Worm (Caenorhabditis elegans): ENCODE results near the gene ZC443.3.

ZC443.3 gene

ce11 chrV:12790188-12790587, 23.7 kb downstream of the ZC443.3 start, which contains the start of gene srbc-43:
Gene srbc-43, minus strand, starts transcription at chrV:12790518.
- TF ChIP-seq klf-2 (GFP tag; conservative IDR thresholded peaks at IDR 0.05) (no peak), T22C8.4 (GFP tag; IDR thresholded peaks at IDR 0.05) (no peak), ztf-23 (GFP tag; IDR thresholded peaks at IDR 0.05) (no peak), med-1 (GFP tag; optimal IDR thresholded peaks at IDR 0.05; ENCODE audit: insufficient read depth) (no peak), tab-1 (GFP tag; IDR thresholded peaks at IDR 0.05) (no peak), ref-1 (GFP tag; conservative IDR thresholded peaks at IDR 0.05) (no peak), ztf-29 (GFP tag; IDR thresholded peaks at IDR 0.05) (no peak), flt-1 (GFP tag; IDR thresholded peaks at IDR 0.05) (no peak), cog-1 (tag; optimal IDR thresholded peaks at IDR 0.05) (no peak)

ce11 chrV:12788451-12788850, 25.5 kb downstream of the ZC443.3 start, which contains the start of gene srbc-44:
Gene srbc-44, minus strand, starts transcription at chrV:12788551.
- no peak for TF ChIP-seq cog-1 (tag; optimal IDR thresholded peaks at IDR 0.05)
- TF ChIP-seq ref-1 (GFP tag; conservative IDR thresholded peaks at IDR 0.05) = no peak

- TF ChIP-seq tab-1 (GFP tag; IDR thresholded peaks at IDR 0.05) (no peak), cog-1 (tag; optimal IDR thresholded peaks at IDR 0.05) (no peak), flt-1 (GFP tag; IDR thresholded peaks at IDR 0.05) (no peak), ztf-23 (GFP tag; IDR thresholded peaks at IDR 0.05) (no peak)
These were observed 26.9 kb downstream of the ZC443.3 start, which contains the start of gene fkb-4 for ce11 chrV:12787026-12787425. Gene fkb-4, minus strand, starts transcription at chrV:12787126.

- TF ChIP-seq flt-1 (GFP tag; IDR thresholded peaks at IDR 0.05) (no peak), tab-1 (GFP tag; IDR thresholded peaks at IDR 0.05) (no peak), klf-2 (GFP tag; conservative IDR thresholded peaks at IDR 0.05) (no peak)
These were observed 27.6 kb downstream of the ZC443.3 start for ce11 chrV:12786340-12786739.

- TF ChIP-seq flt-1 (GFP tag; IDR thresholded peaks at IDR 0.05) = no peak
- TF ChIP-seq tab-1 (GFP tag; IDR thresholded peaks at IDR 0.05) = no peak
- no peak for TF ChIP-seq klf-2 (GFP tag; conservative IDR thresholded peaks at IDR 0.05)
- TF ChIP-seq T22C8.4 (GFP tag; IDR thresholded peaks at IDR 0.05) = no peak
- no peak for TF ChIP-seq ztf-23 (GFP tag; IDR thresholded peaks at IDR 0.05)
- TF ChIP-seq ztf-29 (GFP tag; IDR thresholded peaks at IDR 0.05) = no peak
- TF ChIP-seq ref-1 (GFP tag; conservative IDR thresholded peaks at IDR 0.05) = no peak
- TF ChIP-seq med-1 (GFP tag; optimal IDR thresholded peaks at IDR 0.05; ENCODE audit: insufficient read depth) = no peak
- TF ChIP-seq cog-1 (tag; optimal IDR thresholded peaks at IDR 0.05) = no peak
These were observed 29.1 kb downstream of the ZC443.3 start, which contains the start of gene sre-20 for ce11 chrV:12784861-12785260. Gene sre-20, minus strand, starts transcription at chrV:12784961.

- peak; percentile 98 for TF ChIP-seq klf-2 (GFP tag; conservative IDR thresholded peaks at IDR 0.05)
- TF ChIP-seq ztf-29 (GFP tag; IDR thresholded peaks at IDR 0.05) = peak; percentile 96
- TF ChIP-seq flt-1 (GFP tag; IDR thresholded peaks at IDR 0.05) = peak; percentile 97
- peak; percentile 90 for TF ChIP-seq ref-1 (GFP tag; conservative IDR thresholded peaks at IDR 0.05)
- TF ChIP-seq med-1 (GFP tag; optimal IDR thresholded peaks at IDR 0.05; ENCODE audit: insufficient read depth) = peak; percentile 67
- TF ChIP-seq tab-1 (GFP tag; IDR thresholded peaks at IDR 0.05) = peak; percentile 96
- peak; percentile 93 for TF ChIP-seq T22C8.4 (GFP tag; IDR thresholded peaks at IDR 0.05)
- TF ChIP-seq ztf-23 (GFP tag; IDR thresholded peaks at IDR 0.05) = peak; percentile 97
- peak; percentile 58 for TF ChIP-seq cog-1 (tag; optimal IDR thresholded peaks at IDR 0.05)
These were observed 33.7 kb downstream of the ZC443.3 start for ce11 chrV:12780248-12780647.

- TF ChIP-seq klf-2 (GFP tag; conservative IDR thresholded peaks at IDR 0.05) (no peak), cog-1 (tag; optimal IDR thresholded peaks at IDR 0.05) (no peak)
These were observed 40.1 kb downstream of the ZC443.3 start for ce11 chrV:12773852-12774251.

ce11 chrV:12773222-12773621, 40.7 kb downstream of the ZC443.3 start, which contains the start of gene ZC455.1:
Gene ZC455.1, plus strand, starts transcription at chrV:12773522.
- TF ChIP-seq ztf-23 (GFP tag; IDR thresholded peaks at IDR 0.05) = no peak
- TF ChIP-seq T22C8.4 (GFP tag; IDR thresholded peaks at IDR 0.05) = no peak
- TF ChIP-seq klf-2 (GFP tag; conservative IDR thresholded peaks at IDR 0.05) = no peak
- TF ChIP-seq ref-1 (GFP tag; conservative IDR thresholded peaks at IDR 0.05) = no peak
- no peak for TF ChIP-seq med-1 (GFP tag; optimal IDR thresholded peaks at IDR 0.05; ENCODE audit: insufficient read depth)
- TF ChIP-seq ztf-29 (GFP tag; IDR thresholded peaks at IDR 0.05) = no peak
- no peak for TF ChIP-seq cog-1 (tag; optimal IDR thresholded peaks at IDR 0.05)
- TF ChIP-seq flt-1 (GFP tag; IDR thresholded peaks at IDR 0.05) = no peak
- no peak for TF ChIP-seq tab-1 (GFP tag; IDR thresholded peaks at IDR 0.05)

ce11 chrV:12768946-12769345, 45.0 kb downstream of the ZC443.3 start, which contains the start of gene srt-43:
Gene srt-43, plus strand, starts transcription at chrV:12769246.
- no peak for TF ChIP-seq flt-1 (GFP tag; IDR thresholded peaks at IDR 0.05)
- no peak for TF ChIP-seq ztf-29 (GFP tag; IDR thresholded peaks at IDR 0.05)
- no peak for TF ChIP-seq med-1 (GFP tag; optimal IDR thresholded peaks at IDR 0.05; ENCODE audit: insufficient read depth)
- no peak for TF ChIP-seq T22C8.4 (GFP tag; IDR thresholded peaks at IDR 0.05)
- no peak for TF ChIP-seq ztf-23 (GFP tag; IDR thresholded peaks at IDR 0.05)
- TF ChIP-seq cog-1 (tag; optimal IDR thresholded peaks at IDR 0.05) = no peak

ce11 chrV:12763291-12763995, 50.5 kb downstream of the ZC443.3 start, which contains the start of the genes abcf-1 and scc-3:
Gene abcf-1, minus strand, starts transcription at chrV:12763375.
Gene scc-3, plus strand, starts transcription at chrV:12763945.
- TF ChIP-seq ztf-29 (GFP tag; IDR thresholded peaks at IDR 0.05) = no peak
- TF ChIP-seq T22C8.4 (GFP tag; IDR thresholded peaks at IDR 0.05) = no peak
- TF ChIP-seq flt-1 (GFP tag; IDR thresholded peaks at IDR 0.05) = no peak
- TF ChIP-seq klf-2 (GFP tag; conservative IDR thresholded peaks at IDR 0.05) = no peak
- no peak for TF ChIP-seq med-1 (GFP tag; optimal IDR thresholded peaks at IDR 0.05; ENCODE audit: insufficient read depth)
- TF ChIP-seq cog-1 (tag; optimal IDR thresholded peaks at IDR 0.05) = no peak
- TF ChIP-seq ref-1 (GFP tag; conservative IDR thresholded peaks at IDR 0.05) = no peak
- TF ChIP-seq ztf-23 (GFP tag; IDR thresholded peaks at IDR 0.05) = no peak
- no peak for TF ChIP-seq tab-1 (GFP tag; IDR thresholded peaks at IDR 0.05)

All from whole organism, midembryonic.